Worm (Caenorhabditis elegans): Measurements from ENCODE around the gene F44E7.4.
A peak's percentile ranks its signal among the peaks of the same experiment; 100 is the strongest.

F44E7.4 gene

DNA sequence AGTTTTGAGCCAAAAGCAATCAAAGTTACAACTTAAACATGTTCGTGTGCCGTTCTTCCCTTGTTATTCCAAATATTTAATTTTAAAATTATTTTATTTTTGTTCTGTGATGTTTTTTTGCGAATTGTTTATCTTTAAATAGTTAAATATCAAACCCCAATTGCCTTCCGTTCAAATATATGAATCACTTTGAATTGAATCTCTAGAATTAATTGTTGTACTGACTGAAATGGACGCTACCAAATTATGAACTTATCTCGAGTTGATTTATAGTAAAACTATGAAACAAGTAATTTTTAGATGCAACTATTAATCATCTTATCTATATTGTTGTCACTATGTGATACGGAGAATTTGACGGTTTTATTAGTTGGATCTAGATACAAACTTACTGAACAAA, 15.3 kb upstream of the F44E7.4 start, which contains the start of gene ZC250.2:
TSS of gene ZC250.2 (plus strand) at position 301 of the 400 bp plus-strand sequence.
- TF ChIP-seq ets-4 (tag; optimal IDR thresholded peaks at IDR 0.05) (no peak), ama-1 (optimal IDR thresholded peaks at IDR 0.05) (no peak), ceh-45 (GFP tag; IDR thresholded peaks at IDR 0.05) (no peak), sox-4 (tag; optimal IDR thresholded peaks at IDR 0.05) (no peak), dmd-4 (tag; optimal IDR thresholded peaks at IDR 0.05; ENCODE audit: borderline replicate concordance) (no peak), hlh-6 (tag; optimal IDR thresholded peaks at IDR 0.05) (no peak), pha-4 (tag; optimal IDR thresholded peaks at IDR 0.05) (no peak), pqm-1 (tag; optimal IDR thresholded peaks at IDR 0.05) (no peak), ttx-3 (tag; optimal IDR thresholded peaks at IDR 0.05) (no peak), ceh-24 (tag; optimal IDR thresholded peaks at IDR 0.05) (no peak), K02D7.2 (tag; optimal IDR thresholded peaks at IDR 0.05) (no peak), nhr-232 (tag; optimal IDR thresholded peaks at IDR 0.05) (no peak), ceh-34 (tag; optimal IDR thresholded peaks at IDR 0.05) (no peak), C08G9.2 (tag; optimal IDR thresholded peaks at IDR 0.05) (no peak), unc-3 (GFP tag; conservative IDR thresholded peaks at IDR 0.05) (no peak), unc-3 (tag; optimal IDR thresholded peaks at IDR 0.05) (no peak), unc-42 (tag; optimal IDR thresholded peaks at IDR 0.05) (no peak), nhr-11 (tag; optimal IDR thresholded peaks at IDR 0.05) (no peak), lim-6 (tag; optimal IDR thresholded peaks at IDR 0.05) (no peak)

DNA sequence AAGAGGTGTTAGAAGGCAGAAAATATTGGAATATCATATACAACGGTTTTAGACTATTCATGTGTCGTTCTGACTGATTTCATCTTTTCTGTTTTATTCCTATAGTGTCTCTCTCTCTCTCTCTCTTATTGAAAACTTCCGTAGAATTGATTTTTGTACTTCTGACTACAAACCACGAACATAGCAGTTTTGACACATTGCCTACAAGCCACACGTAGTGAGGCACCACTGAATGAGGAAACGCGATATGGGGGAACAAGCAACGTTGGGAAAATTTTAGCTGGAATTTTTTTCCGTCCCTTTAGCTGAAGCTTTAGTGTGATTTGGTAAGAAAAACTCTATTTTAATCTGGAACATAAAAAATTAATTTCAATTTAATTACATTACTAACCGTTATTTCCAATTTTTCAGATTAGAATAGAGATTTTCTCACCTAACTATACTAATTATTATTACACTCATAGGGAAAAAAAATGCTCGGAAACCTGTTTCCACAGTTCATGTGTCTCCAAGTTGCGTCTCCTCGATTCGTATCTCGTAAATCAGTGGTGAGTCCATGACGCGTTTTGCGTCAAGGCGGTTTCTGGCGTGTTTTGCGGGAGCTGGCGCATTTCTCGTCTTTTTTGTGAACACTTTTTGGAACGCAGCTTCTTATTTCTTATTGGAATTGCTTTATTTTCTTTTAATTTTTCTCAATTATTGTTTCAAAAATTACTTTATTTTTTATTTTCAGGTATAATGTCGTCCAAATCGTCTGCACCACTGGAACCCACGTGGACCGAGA, 13.9 kb upstream of the F44E7.4 start, which contains the start of the genes nhr-142 and F44E7.9:
TSS of gene nhr-142 (minus strand) at position 57 of the 784 bp plus-strand sequence.
TSS of gene F44E7.9 (plus strand) at position 734 of the 784 bp plus-strand sequence.
- TF ChIP-seq nhr-11 (tag; optimal IDR thresholded peaks at IDR 0.05) (no peak), ama-1 (optimal IDR thresholded peaks at IDR 0.05) (no peak), madf-2 (tag; optimal IDR thresholded peaks at IDR 0.05) (peak; percentile 39), pqm-1 (tag; optimal IDR thresholded peaks at IDR 0.05) (peak; percentile 23), dve-1 (tag; optimal IDR thresholded peaks at IDR 0.05) (peak; percentile 9), fax-1 (tag; optimal IDR thresholded peaks at IDR 0.05) (peak; percentile 73), ceh-48 (tag; optimal IDR thresholded peaks at IDR 0.05) (peak; percentile 8), hlh-13 (GFP tag; optimal IDR thresholded peaks at IDR 0.05) (no peak), sox-4 (tag; optimal IDR thresholded peaks at IDR 0.05) (peak; percentile 36), rnt-1 (tag; optimal IDR thresholded peaks at IDR 0.05) (peak; percentile 64), T23F11.4 (GFP tag; optimal IDR thresholded peaks at IDR 0.05) (peak; percentile 26), ztf-16 (tag; optimal IDR thresholded peaks at IDR 0.05) (peak; percentile 60), dmd-4 (tag; optimal IDR thresholded peaks at IDR 0.05; ENCODE audit: borderline replicate concordance) (peak; percentile 47), ceh-14 (tag; optimal IDR thresholded peaks at IDR 0.05) (peak; percentile 74), mec-3 (tag; optimal IDR thresholded peaks at IDR 0.05; ENCODE audit: borderline replicate concordance) (no peak), ceh-19 (GFP tag; optimal IDR thresholded peaks at IDR 0.05) (peak; percentile 29), ceh-31 (tag; optimal IDR thresholded peaks at IDR 0.05) (peak; percentile 93), ahr-1 (tag; optimal IDR thresholded peaks at IDR 0.05) (peak; percentile 15), tbx-2 (tag; optimal IDR thresholded peaks at IDR 0.05) (peak; percentile 71), pha-2 (tag; optimal IDR thresholded peaks at IDR 0.05) (peak; percentile 48), tbx-7 (tag; optimal IDR thresholded peaks at IDR 0.05) (peak; percentile 63), npax-4 (tag; optimal IDR thresholded peaks at IDR 0.05) (peak; percentile 12), ceh-34 (tag; optimal IDR thresholded peaks at IDR 0.05) (peak; percentile 60), hlh-15 (tag; optimal IDR thresholded peaks at IDR 0.05) (peak; percentile 49), sox-2 (GFP tag; IDR thresholded peaks at IDR 0.05) (no peak), hlh-30 (tag; optimal IDR thresholded peaks at IDR 0.05; ENCODE audit: insufficient read depth) (no peak), lim-6 (tag; optimal IDR thresholded peaks at IDR 0.05) (peak; percentile 50), pag-3 (tag; optimal IDR thresholded peaks at IDR 0.05; ENCODE audit: borderline replicate concordance) (no peak), eyg-1 (tag; optimal IDR thresholded peaks at IDR 0.05) (no peak), pros-1 (tag; optimal IDR thresholded peaks at IDR 0.05) (no peak), unc-42 (tag; optimal IDR thresholded peaks at IDR 0.05) (peak; percentile 66), ceh-30 (tag; optimal IDR thresholded peaks at IDR 0.05) (peak; percentile 0), ceh-2 (tag; optimal IDR thresholded peaks at IDR 0.05) (peak; percentile 78), unc-55 (GFP tag; optimal IDR thresholded peaks at IDR 0.05) (no peak), ttx-3 (tag; optimal IDR thresholded peaks at IDR 0.05) (peak; percentile 21), zip-5 (tag; optimal IDR thresholded peaks at IDR 0.05) (peak; percentile 81), ceh-45 (GFP tag; IDR thresholded peaks at IDR 0.05) (peak; percentile 47; the same call in 1 of the 2 replicates), gmeb-2 (tag; optimal IDR thresholded peaks at IDR 0.05) (no peak), F13H6.1 (tag; optimal IDR thresholded peaks at IDR 0.05) (peak; percentile 64), ceh-9 (tag; optimal IDR thresholded peaks at IDR 0.05) (no peak)

Data from whole organism, late embryonic.